Worm (Caenorhabditis elegans) whole organism, L4 larva: ENCODE results near the gene C07A9.5.
"Not testable (repeated sequence)": the region's sequence is repeated elsewhere in the genome, so short reads cannot be mapped to it uniquely, and the experiment has no call there.

ENCODE experiments used
- T20F7.1 ChIP-seq: fragments of 200-800 bp; sonication (Bioruptor generic); optimal IDR thresholded peaks from 2 replicates; lab custom pipeline; 2018; ENCODE audit warnings: mild to moderate bottlenecking, missing genetic modification characterization, missing compliant biosample characterization
- Y105C5A.15 ChIP-seq: fragments of 200-800 bp; sonication (Bioruptor generic); IDR thresholded peaks from 2 replicates; pipeline ENCODE4 v1.3.6; 2022; ENCODE audit warnings: missing genetic modification characterization, missing compliant biosample characterization
- Y75B8A.6 ChIP-seq: fragments of 200-800 bp; sonication (Bioruptor generic); IDR thresholded peaks from 2 replicates; pipeline ENCODE4 v1.3.6; 2022; ENCODE audit warnings: missing genetic modification reagents, missing genetic modification characterization, missing compliant biosample characterization
- ZK546.5 ChIP-seq, 2 experiments: sonication (generic microtip); optimal IDR thresholded peaks; 2 replicates each; lab custom pipeline; 2017; ENCODE audit warnings: missing biosample characterization in 2 of 2, missing genetic modification characterization in 2 of 2
- aha-1 ChIP-seq: fragments of 150-350 bp; peaks from one replicate; lab custom pipeline; 2014; ENCODE audit warnings: missing biosample characterization, missing genetic modification characterization
- ceh-20 ChIP-seq: fragments of 200-800 bp; sonication (Bioruptor generic); IDR thresholded peaks from 2 replicates; pipeline ENCODE4 v1.3.6; 2022; ENCODE audit warnings: missing genetic modification reagents, missing genetic modification characterization, missing compliant biosample characterization
- ceh-28 ChIP-seq: fragments of 150-350 bp; optimal IDR thresholded peaks from 2 replicates; lab custom pipeline; 2014; ENCODE audit warnings: missing biosample characterization, missing genetic modification reagents, missing genetic modification characterization
- ceh-32 ChIP-seq: sonication (generic microtip); optimal IDR thresholded peaks from 2 replicates; lab custom pipeline; 2016; ENCODE audit warnings: mild to moderate bottlenecking, missing genetic modification characterization, missing compliant biosample characterization; ENCODE audit not compliant: poor library complexity
- ceh-44 ChIP-seq: fragments of 200-800 bp; sonication (Bioruptor generic); IDR thresholded peaks from 2 replicates; pipeline ENCODE4 v1.3.6; 2022; ENCODE audit warnings: missing genetic modification reagents, missing genetic modification characterization, missing compliant biosample characterization
- ceh-62 ChIP-seq: sonication (generic microtip); optimal IDR thresholded peaks from 2 replicates; lab custom pipeline; 2017; ENCODE audit warnings: missing biosample characterization, missing genetic modification characterization
- ceh-82 ChIP-seq: sonication (generic microtip); optimal IDR thresholded peaks from 2 replicates; lab custom pipeline; 2017; ENCODE audit warnings: missing biosample characterization, missing genetic modification characterization
- dmd-8 ChIP-seq: fragments of 200-800 bp; sonication (Bioruptor generic); IDR thresholded peaks from 2 replicates; pipeline ENCODE4 v1.3.6; 2022; ENCODE audit warnings: missing genetic modification characterization, missing compliant biosample characterization
- dmd-9 ChIP-seq: fragments of 200-800 bp; sonication (Bioruptor generic); IDR thresholded peaks from 2 replicates; pipeline ENCODE4 v1.3.6; 2022; ENCODE audit warnings: missing genetic modification reagents, missing genetic modification characterization, missing compliant biosample characterization
- dpl-1 ChIP-seq: fragments of 150-350 bp; optimal IDR thresholded peaks from 2 replicates; lab custom pipeline; 2014; ENCODE audit warnings: missing biosample characterization, missing genetic modification reagents, missing genetic modification characterization
- duxl-1 ChIP-seq: sonication (generic microtip); optimal IDR thresholded peaks from 2 replicates; lab custom pipeline; 2016; ENCODE audit warnings: mild to moderate bottlenecking, missing genetic modification characterization, moderate library complexity, missing compliant biosample characterization; ENCODE audit not compliant: poor library complexity
- fos-1 ChIP-seq: fragments of 150-350 bp; optimal IDR thresholded peaks from 2 replicates; lab custom pipeline; 2014; ENCODE audit warnings: missing biosample characterization, missing genetic modification characterization
- hmg-1.1 ChIP-seq: fragments of 200-800 bp; sonication (Bioruptor generic); IDR thresholded peaks from 2 replicates; pipeline ENCODE4 v1.3.6; 2022; ENCODE audit warnings: missing genetic modification reagents, missing genetic modification characterization, missing compliant biosample characterization
- jun-1 ChIP-seq: fragments of 150-350 bp; optimal IDR thresholded peaks from 2 replicates; lab custom pipeline; 2014; ENCODE audit warnings: missing biosample characterization, missing genetic modification reagents, missing genetic modification characterization
- lim-7 ChIP-seq: fragments of 200-800 bp; sonication (Bioruptor generic); IDR thresholded peaks from 2 replicates; pipeline ENCODE4 v1.3.6; 2022; ENCODE audit warnings: missing genetic modification characterization, missing compliant biosample characterization
- lin-39 ChIP-seq: fragments of 150-350 bp; optimal IDR thresholded peaks from 2 replicates; lab custom pipeline; 2014; ENCODE audit warnings: missing biosample characterization, missing genetic modification reagents, missing genetic modification characterization
- lir-3 ChIP-seq: sonication (generic microtip); optimal IDR thresholded peaks from 2 replicates; lab custom pipeline; 2016; ENCODE audit warnings: mild to moderate bottlenecking, missing genetic modification characterization, missing compliant biosample characterization
- madf-5 ChIP-seq, 2 experiments: fragments of 200-800 bp; sonication (Bioruptor generic); IDR thresholded peaks; 2 replicates each; pipeline ENCODE4 v1.3.6; 2022; ENCODE audit warnings: missing compliant biosample characterization in 2 of 2, missing genetic modification characterization in 2 of 2
- nhr-10 ChIP-seq: fragments of 150-350 bp; optimal IDR thresholded peaks from 2 replicates; lab custom pipeline; 2014; ENCODE audit warnings: missing biosample characterization, missing genetic modification characterization
- nhr-102 ChIP-seq: sonication (generic microtip); optimal IDR thresholded peaks from 2 replicates; lab custom pipeline; 2016; ENCODE audit warnings: mild to moderate bottlenecking, missing genetic modification characterization, moderate library complexity, missing compliant biosample characterization
- nhr-11 ChIP-seq: fragments of 150-350 bp; optimal IDR thresholded peaks from 2 replicates; lab custom pipeline; 2014; ENCODE audit warnings: missing biosample characterization, missing genetic modification characterization
- nhr-42 ChIP-seq: fragments of 200-800 bp; sonication (Bioruptor generic); IDR thresholded peaks from 2 replicates; pipeline ENCODE4 v1.3.6; 2022; ENCODE audit warnings: missing genetic modification characterization, missing compliant biosample characterization
- nhr-48 ChIP-seq: sonication (generic microtip); optimal IDR thresholded peaks from 2 replicates; lab custom pipeline; 2016; ENCODE audit warnings: mild to moderate bottlenecking, missing genetic modification characterization, missing compliant biosample characterization
- nhr-76 ChIP-seq: fragments of 150-350 bp; optimal IDR thresholded peaks from 2 replicates; lab custom pipeline; 2014; ENCODE audit warnings: missing biosample characterization, missing genetic modification characterization
- saeg-2 ChIP-seq: fragments of 200-800 bp; sonication (Bioruptor generic); IDR thresholded peaks from 2 replicates; pipeline ENCODE4 v1.3.6; 2022; ENCODE audit warnings: missing genetic modification reagents, missing genetic modification characterization, missing compliant biosample characterization
- sdz-12 ChIP-seq: fragments of 200-800 bp; sonication (Bioruptor generic); optimal IDR thresholded peaks from 2 replicates; lab custom pipeline; 2018; ENCODE audit warnings: mild to moderate bottlenecking, missing genetic modification characterization, missing compliant biosample characterization
- set-16 ChIP-seq: fragments of 200-800 bp; sonication (Bioruptor generic); IDR thresholded peaks from 2 replicates; pipeline ENCODE4 v1.3.6; 2022; ENCODE audit warnings: missing genetic modification reagents, missing genetic modification characterization, missing compliant biosample characterization
- skn-1 ChIP-seq: fragments of 150-350 bp; optimal IDR thresholded peaks from 2 replicates; lab custom pipeline; 2014; ENCODE audit warnings: missing biosample characterization, missing genetic modification characterization
- snpc-1.2 ChIP-seq: fragments of 200-800 bp; sonication (Bioruptor generic); IDR thresholded peaks from 2 replicates; pipeline ENCODE4 v1.3.6; 2022; ENCODE audit warnings: missing genetic modification reagents, missing genetic modification characterization, missing compliant biosample characterization
- snpc-4 ChIP-seq: fragments of 150-350 bp; optimal IDR thresholded peaks from 2 replicates; lab custom pipeline; 2014; ENCODE audit warnings: missing biosample characterization, missing genetic modification characterization
- spr-3 ChIP-seq: fragments of 200-800 bp; sonication (Bioruptor generic); optimal IDR thresholded peaks from 2 replicates; lab custom pipeline; 2018; ENCODE audit warnings: mild to moderate bottlenecking, missing genetic modification characterization, missing compliant biosample characterization
- tra-1 ChIP-seq: fragments of 200-800 bp; sonication (Bioruptor generic); IDR thresholded peaks from 2 replicates; pipeline ENCODE4 v1.3.6; 2022; ENCODE audit warnings: missing genetic modification reagents, missing genetic modification characterization, missing compliant biosample characterization
- unc-130 ChIP-seq: sonication (generic microtip); optimal IDR thresholded peaks from 2 replicates; lab custom pipeline; 2016; ENCODE audit warnings: missing genetic modification reagents, missing genetic modification characterization, missing compliant biosample characterization
- unc-39 ChIP-seq: sonication (generic microtip); optimal IDR thresholded peaks from 2 replicates; lab custom pipeline; 2017; ENCODE audit warnings: missing biosample characterization, missing genetic modification characterization
- unc-62 ChIP-seq, 3 experiments: fragments of 150-350 bp in 1 of 3; sonication (generic microtip); optimal IDR thresholded peaks in 2 of 3; peaks in 1 of 3; 1 replicate in 1 of 3; 2 replicates in 2 of 3; lab custom pipeline; 2014 to 2017; ENCODE audit warnings: missing biosample characterization in 3 of 3, missing genetic modification characterization in 3 of 3, missing genetic modification reagents in 3 of 3, missing genotype in 1 of 3
- zfp-2 ChIP-seq: sonication (generic microtip); optimal IDR thresholded peaks from 2 replicates; lab custom pipeline; 2016; ENCODE audit warnings: mild to moderate bottlenecking, missing genetic modification characterization, missing compliant biosample characterization
- zip-11 ChIP-seq: fragments of 200-800 bp; sonication (Bioruptor generic); IDR thresholded peaks from 2 replicates; pipeline ENCODE4 v1.3.6; 2022; ENCODE audit warnings: missing genetic modification characterization, missing compliant biosample characterization
- ztf-11 ChIP-seq: fragments of 150-350 bp; optimal IDR thresholded peaks from 2 replicates; lab custom pipeline; 2014; ENCODE audit warnings: missing biosample characterization, missing genetic modification characterization

The C07A9.5 gene

ce11 chrIII:9685959-9686358, 3.3 kb upstream of the C07A9.5 start, which contains the start of gene C07A9.10:
Gene C07A9.10, minus strand, starts transcription at chrIII:9686059.
- TF ChIP-seq dmd-9 (GFP tag; lab: Robert Waterston, UW) = no peak
- no peak for TF ChIP-seq sdz-12 (GFP tag; lab: Kevin White, UChicago)
- TF ChIP-seq jun-1 (tag; lab: Kevin White, UChicago) = no peak
- no peak for TF ChIP-seq ceh-28
- no peak for TF ChIP-seq nhr-42
- no peak for TF ChIP-seq nhr-76 (tag; lab: Kevin White, UChicago)
- TF ChIP-seq ceh-32 (tag; lab: Kevin White, UChicago) = no peak
- TF ChIP-seq hmg-1.1 = no peak
- no peak for TF ChIP-seq Y75B8A.6 (GFP tag; lab: Robert Waterston, UW)
- TF ChIP-seq unc-39 = no peak
- TF ChIP-seq tra-1 = no peak
- no peak for TF ChIP-seq duxl-1 (tag; lab: Kevin White, UChicago)
- no peak for TF ChIP-seq dpl-1 (GFP tag; lab: Kevin White, UChicago)
- TF ChIP-seq Y105C5A.15 (GFP tag; lab: Robert Waterston, UW) = no peak

- TF ChIP-seq unc-62 (GFP tag; optimal IDR thresholded peaks at IDR 0.05 in 1 of 2; lab: Kevin White, UChicago) = peak in 1 of 2 experiments; percentile 11
- not testable (repeated sequence) for TF ChIP-seq unc-62 (tag; optimal IDR thresholded peaks at IDR 0.05; lab: Kevin White, UChicago)
Observed at ce11 chrIII:9681206-9681605, 1.4 kb downstream of the C07A9.5 start, which contains the start of gene C07A9.13. Gene C07A9.13, minus strand, starts transcription at chrIII:9681306.

ce11 chrIII:9678819-9679218, 3.8 kb downstream of the C07A9.5 start, which contains the start of gene ugt-60:
Gene ugt-60, minus strand, starts transcription at chrIII:9679051.
- TF ChIP-seq nhr-48 (tag; lab: Kevin White, UChicago) = no peak
- no peak for TF ChIP-seq dpl-1 (GFP tag; lab: Kevin White, UChicago)
- TF ChIP-seq unc-62 (GFP tag; optimal IDR thresholded peaks at IDR 0.05 in 1 of 2; lab: Kevin White, UChicago) = peak in 1 of 2 experiments; percentile 55
- TF ChIP-seq unc-62 (tag; optimal IDR thresholded peaks at IDR 0.05; lab: Kevin White, UChicago) = no peak
- TF ChIP-seq skn-1 (tag; lab: Kevin White, UChicago) = no peak
- TF ChIP-seq nhr-10 (tag; lab: Kevin White, UChicago) = no peak
- no peak for TF ChIP-seq ceh-82
- no peak for TF ChIP-seq ceh-28
- no peak for TF ChIP-seq ceh-62 (tag; lab: Kevin White, UChicago)

ce11 chrIII:9669546-9669945, 13.1 kb downstream of the C07A9.5 start:
- TF ChIP-seq ZK546.5 (tag; optimal IDR thresholded peaks at IDR 0.05; lab: Kevin White, UChicago) = no peak
- TF ChIP-seq lin-39 = no peak
- no peak for TF ChIP-seq ztf-11 (tag; lab: Kevin White, UChicago)
- TF ChIP-seq ceh-44 (GFP tag; lab: Robert Waterston, UW) = no peak
- TF ChIP-seq Y105C5A.15 (GFP tag; lab: Robert Waterston, UW) = no peak
- TF ChIP-seq fos-1 (tag; lab: Kevin White, UChicago) = no peak
- no peak for TF ChIP-seq snpc-4 (tag; lab: Kevin White, UChicago)
- no peak for TF ChIP-seq unc-62 (GFP tag; optimal IDR thresholded peaks at IDR 0.05 in 1 of 2; lab: Kevin White, UChicago)
- no peak for TF ChIP-seq unc-62 (tag; optimal IDR thresholded peaks at IDR 0.05; lab: Kevin White, UChicago)
- no peak for TF ChIP-seq Y75B8A.6 (GFP tag; lab: Robert Waterston, UW)
- no peak for TF ChIP-seq nhr-76 (tag; lab: Kevin White, UChicago)
- TF ChIP-seq nhr-42 = no peak
- TF ChIP-seq unc-130 = no peak
- TF ChIP-seq spr-3 (GFP tag; lab: Kevin White, UChicago) = no peak
- TF ChIP-seq saeg-2 (GFP tag; lab: Robert Waterston, UW) = no peak
- no peak for TF ChIP-seq ceh-82
- TF ChIP-seq ceh-20 (GFP tag; lab: Robert Waterston, UW) = no peak
- TF ChIP-seq nhr-11 = no peak
- no peak for TF ChIP-seq zfp-2 (tag; lab: Kevin White, UChicago)

- peak; percentile 67 for TF ChIP-seq T20F7.1
- no peak for TF ChIP-seq dmd-8
- TF ChIP-seq set-16 = peak; percentile 89
- TF ChIP-seq zip-11 (GFP tag; lab: Robert Waterston, UW) = no peak
- TF ChIP-seq nhr-48 (tag; lab: Kevin White, UChicago) = peak; percentile 80
- no peak for TF ChIP-seq lim-7
- TF ChIP-seq lir-3 (tag; lab: Kevin White, UChicago) = no peak
- no peak for TF ChIP-seq spr-3 (GFP tag; lab: Kevin White, UChicago)
- no peak for TF ChIP-seq madf-5 (GFP tag; IDR thresholded peaks at IDR 0.05; lab: Robert Waterston, UW)
- no peak for TF ChIP-seq ceh-44 (GFP tag; lab: Robert Waterston, UW)
- TF ChIP-seq aha-1 = peak; percentile 99
- TF ChIP-seq snpc-1.2 (GFP tag; lab: Robert Waterston, UW) = no peak
- peak; percentile 52 for TF ChIP-seq nhr-102
Observed at ce11 chrIII:9667591-9668265, 14.9 kb downstream of the C07A9.5 start, which contains the start of gene C07A9.9. Gene C07A9.9, minus strand, starts transcription at chrIII:9667641.
